Worm (Caenorhabditis elegans): ENCODE results near the gene unc-26.
A peak's percentile ranks its signal among the peaks of the same experiment; 100 is the strongest.

The unc-26 gene

DNA sequence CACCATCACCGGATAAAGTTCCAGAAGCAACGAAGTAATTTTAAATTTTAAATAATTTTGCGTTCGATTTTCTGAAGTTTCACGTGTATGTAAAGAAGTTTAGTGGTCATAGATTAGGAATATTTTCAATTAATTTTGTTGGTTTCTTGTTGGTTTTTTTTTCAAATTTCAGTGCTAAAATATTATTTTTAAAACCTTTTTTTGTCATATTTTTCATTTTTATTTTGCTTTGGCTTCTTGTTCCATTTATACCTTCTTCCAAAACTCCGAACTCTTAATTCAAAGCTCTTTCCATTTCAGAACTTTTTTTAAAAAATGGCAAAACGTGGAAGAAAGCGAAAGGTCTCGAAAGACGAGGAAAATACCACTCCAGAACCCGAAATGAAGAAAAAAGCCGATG is 25.4 kb downstream of the unc-26 start, which contains the start of gene JC8.7:
JC8.7 (plus strand) TSS at position 301 of the 400 bp plus-strand sequence.
- TF ChIP-seq elt-3 (tag; optimal IDR thresholded peaks at IDR 0.05) (no peak), skn-1 (tag; optimal IDR thresholded peaks at IDR 0.05) (no peak), ama-1 (optimal IDR thresholded peaks at IDR 0.05) (no peak), egl-13 (tag; optimal IDR thresholded peaks at IDR 0.05) (no peak), ceh-8 (GFP tag; optimal IDR thresholded peaks at IDR 0.05) (no peak), nhr-71 (tag; optimal IDR thresholded peaks at IDR 0.05) (no peak)

DNA sequence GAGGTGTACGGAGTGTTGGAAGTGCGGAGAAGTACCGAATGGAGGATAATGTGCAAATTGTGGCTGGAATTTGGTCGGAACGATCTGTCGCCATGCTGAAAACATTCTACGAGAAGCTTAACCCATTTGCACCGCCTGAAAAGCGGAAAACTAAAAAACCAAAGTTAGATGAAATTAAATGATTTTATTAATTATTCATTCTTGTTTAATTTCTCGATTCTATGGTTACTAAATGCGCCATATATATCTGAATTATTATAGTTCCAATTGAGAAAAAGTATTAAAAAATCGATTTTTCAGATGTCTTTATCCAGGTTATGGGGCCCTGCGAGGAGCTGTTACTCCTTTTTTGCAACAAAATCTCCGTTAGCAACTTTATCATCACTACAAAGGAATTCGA is 28.3 kb downstream of the unc-26 start, which contains the start of gene cox-11:
cox-11 (plus strand) TSS at position 301 of the 400 bp plus-strand sequence.
- TF ChIP-seq rnt-1 (tag; optimal IDR thresholded peaks at IDR 0.05) = no peak
- TF ChIP-seq fkh-8 (tag; optimal IDR thresholded peaks at IDR 0.05) = no peak
- TF ChIP-seq ceh-90 (tag; optimal IDR thresholded peaks at IDR 0.05) = no peak
- no peak for TF ChIP-seq dsc-1 (tag; optimal IDR thresholded peaks at IDR 0.05)
- no peak for TF ChIP-seq irx-1 (tag; optimal IDR thresholded peaks at IDR 0.05)
- TF ChIP-seq swsn-7 (tag; optimal IDR thresholded peaks at IDR 0.05) = no peak
- no peak for TF ChIP-seq ceh-82 (tag; optimal IDR thresholded peaks at IDR 0.05)
- TF ChIP-seq nhr-77 (tag; optimal IDR thresholded peaks at IDR 0.05) = no peak
- no peak for TF ChIP-seq F16B12.6 (tag; optimal IDR thresholded peaks at IDR 0.05)
- no peak for TF ChIP-seq pax-3 (tag; optimal IDR thresholded peaks at IDR 0.05)

DNA sequence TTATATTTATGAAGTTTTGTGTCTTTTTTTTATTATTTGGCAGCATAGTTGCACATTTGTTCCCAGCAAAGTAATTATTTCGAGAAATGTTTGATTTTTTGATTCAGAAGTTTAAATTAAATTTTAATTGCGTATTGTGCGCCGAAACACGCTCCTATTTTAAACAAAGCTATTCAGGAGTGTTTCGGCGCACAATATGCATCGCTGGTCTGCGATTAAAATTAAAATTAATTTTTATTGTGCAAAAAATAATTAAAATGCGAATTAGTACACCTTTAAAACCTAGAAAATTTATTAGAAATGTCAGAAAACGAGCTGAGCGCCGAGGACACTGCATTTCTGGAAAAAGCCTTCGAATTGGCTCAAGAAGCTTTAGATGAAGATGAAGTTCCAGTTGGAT is 28.9 kb downstream of the unc-26 start, which contains the start of gene JC8.4:
JC8.4 (plus strand) TSS at position 301 of the 400 bp plus-strand sequence.
- no peak for TF ChIP-seq efl-1 (optimal IDR thresholded peaks at IDR 0.05)
- peak in 1 of 2 experiments; percentile 33 for TF ChIP-seq efl-1 (GFP tag; optimal IDR thresholded peaks at IDR 0.05 in 1 of 2)
- TF ChIP-seq ceh-82 (tag; optimal IDR thresholded peaks at IDR 0.05) = no peak
- no peak for TF ChIP-seq ceh-88 (GFP tag; IDR thresholded peaks at IDR 0.05)

DNA sequence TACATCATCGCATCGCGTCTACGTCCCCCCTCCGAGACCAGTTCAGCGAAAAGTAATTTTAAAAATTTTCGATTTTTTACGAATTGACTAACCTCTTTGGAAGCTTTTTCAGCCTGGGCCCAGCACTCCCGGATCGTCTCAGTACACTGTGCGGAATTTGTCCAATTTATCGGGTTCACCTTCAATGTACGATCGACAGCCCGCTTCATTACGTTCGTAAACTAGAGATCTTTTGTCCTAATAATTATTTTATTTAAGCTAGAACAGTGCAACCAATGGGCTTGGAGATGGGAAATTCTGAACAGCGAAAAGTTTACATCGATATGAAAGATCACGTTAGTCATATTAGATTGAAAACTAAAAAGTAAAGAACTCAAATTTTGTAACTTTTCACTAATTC is 31.0 kb downstream of the unc-26 start:
- no peak for TF ChIP-seq hlh-4 (tag; optimal IDR thresholded peaks at IDR 0.05)
- no peak for TF ChIP-seq elt-2 (tag; optimal IDR thresholded peaks at IDR 0.05)
- no peak for TF ChIP-seq vab-15 (tag; optimal IDR thresholded peaks at IDR 0.05)
- TF ChIP-seq sox-4 (tag; optimal IDR thresholded peaks at IDR 0.05) = no peak
- no peak for TF ChIP-seq C34B4.2 (tag; optimal IDR thresholded peaks at IDR 0.05)
- no peak for TF ChIP-seq nhr-12 (tag; optimal IDR thresholded peaks at IDR 0.05)
- no peak for TF ChIP-seq ces-1 (GFP tag; optimal IDR thresholded peaks at IDR 0.05)
- TF ChIP-seq aha-1 (tag; optimal IDR thresholded peaks at IDR 0.05) = no peak
- TF ChIP-seq jun-1 (tag; optimal IDR thresholded peaks at IDR 0.05) = no peak

DNA sequence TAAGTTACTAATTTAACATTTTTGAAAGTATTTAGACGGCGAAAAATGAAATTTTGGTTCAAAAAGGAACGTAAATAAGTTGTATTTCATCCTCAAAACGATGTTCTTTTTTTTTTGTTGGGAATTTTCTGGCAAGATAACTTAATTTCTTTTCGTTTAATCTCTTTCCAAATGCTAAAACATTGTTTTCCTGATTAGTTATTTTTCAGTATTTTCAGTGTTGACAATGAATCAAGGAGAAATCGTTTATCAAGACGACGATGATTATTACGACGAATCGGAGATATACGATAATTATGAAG is 31.5 kb downstream of the unc-26 start, which contains the start of gene lin-54:
lin-54 (plus strand) TSS at position 203 of the 302 bp plus-strand sequence.
- no peak for TF ChIP-seq sox-4 (tag; optimal IDR thresholded peaks at IDR 0.05)
- TF ChIP-seq ceh-63 (GFP tag; optimal IDR thresholded peaks at IDR 0.05) = no peak
- no peak for TF ChIP-seq pax-3 (tag; optimal IDR thresholded peaks at IDR 0.05)
- no peak for TF ChIP-seq ztf-11 (tag; optimal IDR thresholded peaks at IDR 0.05)
- TF ChIP-seq lin-15B (tag; optimal IDR thresholded peaks at IDR 0.05) = no peak
- TF ChIP-seq ztf-4 (tag; optimal IDR thresholded peaks at IDR 0.05) = no peak
- TF ChIP-seq lin-13 (GFP tag; optimal IDR thresholded peaks at IDR 0.05) = no peak
- no peak for TF ChIP-seq Y116A8C.19 (tag; optimal IDR thresholded peaks at IDR 0.05; ENCODE audit: borderline replicate concordance)
- no peak for TF ChIP-seq pqm-1 (tag; optimal IDR thresholded peaks at IDR 0.05)
- TF ChIP-seq lin-35 (GFP tag; optimal IDR thresholded peaks at IDR 0.05) = no peak
- no peak for TF ChIP-seq blmp-1 (tag; optimal IDR thresholded peaks at IDR 0.05)
- no peak for TF ChIP-seq swsn-7 (tag; optimal IDR thresholded peaks at IDR 0.05)
- TF ChIP-seq F16B12.6 (tag; optimal IDR thresholded peaks at IDR 0.05) = no peak
- no peak for TF ChIP-seq snu-23 (GFP tag; optimal IDR thresholded peaks at IDR 0.05)
- no peak for TF ChIP-seq nhr-90 (tag; optimal IDR thresholded peaks at IDR 0.05; ENCODE audit: poor library complexity)
- no peak for TF ChIP-seq skn-1 (tag; optimal IDR thresholded peaks at IDR 0.05)
- no peak for TF ChIP-seq elt-3 (tag; optimal IDR thresholded peaks at IDR 0.05)

Measured in whole organism, L1 larva.